Fruit fly (Drosophila melanogaster) whole organism, embryonic: ENCODE data around the gene CG14221.

Experiments
- Abd-B ChIP-seq: fragments of 200-800 bp; sonication (Bioruptor generic); optimal IDR thresholded peaks from 2 replicates; lab custom pipeline; 2018; ENCODE audit warnings: missing biosample characterization, mild to moderate bottlenecking, missing genetic modification characterization, moderate library complexity
- CG1024 ChIP-seq: fragments of 200-800 bp; sonication (Bioruptor generic); IDR thresholded peaks from 2 replicates; pipeline ENCODE4 v1.3.6; 2022; ENCODE audit warnings: missing biosample characterization, missing genetic modification characterization
- CG10431 ChIP-seq: fragments of 200-800 bp; sonication (Bioruptor generic); optimal IDR thresholded peaks from 3 replicates; lab custom pipeline; 2018; ENCODE audit warnings: missing biosample characterization, mild to moderate bottlenecking, missing genetic modification characterization
- CG10462 ChIP-seq: fragments of 200-800 bp; sonication (Bioruptor generic); optimal IDR thresholded peaks from 2 replicates; lab custom pipeline; 2016; ENCODE audit warnings: missing biosample characterization, missing genetic modification characterization
- CG11398 ChIP-seq: fragments of 200-800 bp; sonication (Bioruptor generic); optimal IDR thresholded peaks from 2 replicates; lab custom pipeline; 2016; ENCODE audit warnings: missing biosample characterization, missing genetic modification characterization
- CG11560 ChIP-seq: fragments of 200-800 bp; sonication (Bioruptor generic); IDR thresholded peaks from 3 replicates; pipeline ENCODE4 v1.3.6; 2022; ENCODE audit warnings: missing biosample characterization, missing genetic modification characterization
- CG11723 ChIP-seq: fragments of 200-800 bp; sonication (Bioruptor generic); optimal IDR thresholded peaks from 2 replicates; lab custom pipeline; 2017; ENCODE audit warnings: missing biosample characterization, mild to moderate bottlenecking, missing genetic modification characterization
- CG12744 ChIP-seq: fragments of 200-800 bp; sonication (Bioruptor generic); optimal IDR thresholded peaks from 2 replicates; lab custom pipeline; 2016; ENCODE audit warnings: missing biosample characterization, missing genetic modification characterization
- CG14965 ChIP-seq: fragments of 200-800 bp; sonication (Bioruptor generic); optimal IDR thresholded peaks from 2 replicates; lab custom pipeline; 2016; ENCODE audit warnings: missing biosample characterization, missing genetic modification characterization, borderline replicate concordance
- CG15073 ChIP-seq: fragments of 200-800 bp; sonication (Bioruptor generic); optimal IDR thresholded peaks from 2 replicates; lab custom pipeline; 2016; ENCODE audit warnings: missing biosample characterization, missing genetic modification characterization
- CG1602 ChIP-seq: fragments of 200-800 bp; sonication (Bioruptor generic); optimal IDR thresholded peaks from 3 replicates; lab custom pipeline; 2016; ENCODE audit warnings: missing biosample characterization, missing genetic modification characterization
- CG16813 ChIP-seq: fragments of 200-800 bp; sonication (Bioruptor generic); IDR thresholded peaks from 3 replicates; pipeline ENCODE4 v1.3.6; 2022; ENCODE audit warnings: missing biosample characterization, missing genetic modification characterization; ENCODE audit not compliant: partially characterized antibody
- CG16863 ChIP-seq: fragments of 200-800 bp; sonication (Bioruptor generic); optimal IDR thresholded peaks from 3 replicates; lab custom pipeline; 2016; ENCODE audit warnings: missing biosample characterization, missing genetic modification characterization
- CG1792 ChIP-seq: fragments of 200-800 bp; sonication (Bioruptor generic); optimal IDR thresholded peaks from 2 replicates; lab custom pipeline; 2016; ENCODE audit warnings: missing biosample characterization, missing genetic modification characterization
- CG2199 ChIP-seq: fragments of 200-800 bp; sonication (Bioruptor generic); IDR thresholded peaks from 3 replicates; pipeline ENCODE4 v1.3.6; 2022; ENCODE audit warnings: missing biosample characterization, missing genetic modification characterization
- CG2889 ChIP-seq: fragments of 200-800 bp; sonication (Bioruptor generic); IDR thresholded peaks from 3 replicates; pipeline ENCODE4 v1.3.6; 2022; ENCODE audit warnings: missing biosample characterization, missing genetic modification characterization
- CG31441 ChIP-seq: fragments of 200-800 bp; sonication (Bioruptor generic); IDR thresholded peaks from 2 replicates; pipeline ENCODE4 v1.3.6; 2022; ENCODE audit warnings: missing biosample characterization, missing genetic modification characterization
- CG32772 ChIP-seq: fragments of 200-800 bp; sonication (Bioruptor generic); IDR thresholded peaks from 2 replicates; pipeline ENCODE4 v1.3.6; 2022; ENCODE audit warnings: missing biosample characterization, missing genetic modification characterization
- CG33557 ChIP-seq: fragments of 200-800 bp; sonication (Bioruptor generic); optimal IDR thresholded peaks from 2 replicates; lab custom pipeline; 2019; ENCODE audit warnings: missing biosample characterization, mild to moderate bottlenecking, missing genetic modification characterization, moderate library complexity
- CG3838 ChIP-seq: fragments of 200-800 bp; sonication (Bioruptor generic); optimal IDR thresholded peaks from 3 replicates; lab custom pipeline; 2016; ENCODE audit warnings: missing biosample characterization, missing genetic modification characterization
- CG5245 ChIP-seq: fragments of 200-800 bp; sonication (Bioruptor generic); optimal IDR thresholded peaks from 3 replicates; lab custom pipeline; 2016; ENCODE audit warnings: missing biosample characterization, missing genetic modification characterization
- CG7745 ChIP-seq: fragments of 200-800 bp; sonication (Bioruptor generic); optimal IDR thresholded peaks from 2 replicates; lab custom pipeline; 2018; ENCODE audit warnings: missing biosample characterization, mild to moderate bottlenecking, missing genetic modification characterization, moderate library complexity
- CG8089 ChIP-seq: fragments of 200-800 bp; sonication (Bioruptor generic); optimal IDR thresholded peaks from 3 replicates; lab custom pipeline; 2016; ENCODE audit warnings: missing biosample characterization, missing genetic modification characterization
- CG8290 ChIP-seq, 3 experiments: fragments of 200-800 bp; sonication (Bioruptor generic); optimal IDR thresholded peaks; 2 replicates each; lab custom pipeline; 2016 to 2019; ENCODE audit warnings: missing biosample characterization in 3 of 3, missing genetic modification characterization in 3 of 3, mild to moderate bottlenecking in 2 of 3, moderate library complexity in 1 of 3
- CG9817 ChIP-seq: fragments of 200-800 bp; sonication (Bioruptor generic); optimal IDR thresholded peaks from 2 replicates; lab custom pipeline; 2018; ENCODE audit warnings: missing biosample characterization, mild to moderate bottlenecking, missing genetic modification characterization, moderate library complexity
- CTCF ChIP-seq: fragments of 200-800 bp; sonication (Bioruptor generic); optimal IDR thresholded peaks from 2 replicates; lab custom pipeline; 2017; ENCODE audit warnings: missing biosample characterization, mild to moderate bottlenecking, missing genetic modification characterization, moderate library complexity
- D ChIP-seq, 2 experiments: fragments of 200-800 bp in 1 of 2; fragments of >200 bp in 1 of 2; sonication (Bioruptor generic) in 1 of 2; optimal IDR thresholded peaks; 2 replicates in 1 of 2; 3 replicates in 1 of 2; lab custom pipeline; 2017; ENCODE audit warnings: mild to moderate bottlenecking in 1 of 2, missing biosample characterization in 1 of 2, missing genetic modification characterization in 1 of 2, missing genetic modification reagents in 1 of 2
- Kr ChIP-seq: fragments of 200-800 bp; sonication (Bioruptor generic); optimal IDR thresholded peaks from 2 replicates; lab custom pipeline; 2017; ENCODE audit warnings: missing biosample characterization, mild to moderate bottlenecking, missing genetic modification characterization
- MBD-R2 ChIP-seq: fragments of 200-800 bp; sonication (Bioruptor generic); IDR thresholded peaks from 2 replicates; pipeline ENCODE4 v1.3.6; 2022; ENCODE audit warnings: missing biosample characterization, missing genetic modification characterization
- Mes4 ChIP-seq: fragments of 200-800 bp; sonication (Bioruptor generic); optimal IDR thresholded peaks from 2 replicates; lab custom pipeline; 2016; ENCODE audit warnings: missing biosample characterization, missing genetic modification characterization
- Mrtf ChIP-seq: fragments of 200-800 bp; sonication (Bioruptor generic); IDR thresholded peaks from 3 replicates; pipeline ENCODE4 v1.3.6; 2022; ENCODE audit warnings: missing biosample characterization, missing genetic modification characterization
- Nf-YC ChIP-seq: fragments of 200-800 bp; optimal IDR thresholded peaks from 3 replicates; lab custom pipeline; 2019; ENCODE audit warnings: missing biosample characterization, mild to moderate bottlenecking, missing genetic modification characterization, moderate library complexity
- Ravus ChIP-seq: fragments of 200-800 bp; sonication (Bioruptor generic); IDR thresholded peaks from 2 replicates; pipeline ENCODE4 v1.3.6; 2022; ENCODE audit warnings: missing biosample characterization, missing genetic modification characterization
- Side ChIP-seq: fragments of 200-800 bp; sonication (Bioruptor generic); optimal IDR thresholded peaks from 2 replicates; lab custom pipeline; 2016; ENCODE audit warnings: missing biosample characterization, missing genetic modification characterization
- Six4 ChIP-seq: fragments of 200-800 bp; sonication (Bioruptor generic); optimal IDR thresholded peaks from 2 replicates; lab custom pipeline; 2016; ENCODE audit warnings: missing biosample characterization, missing genetic modification characterization
- Stat92E ChIP-seq, 3 experiments: fragments of >200 bp in 2 of 3; fragments of 200-800 bp in 1 of 3; sonication (Bioruptor generic) in 1 of 3; optimal IDR thresholded peaks; 2 replicates each; lab custom pipeline; 2017 to 2019; ENCODE audit warnings: missing biosample characterization in 3 of 3, missing genetic modification characterization in 3 of 3, mild to moderate bottlenecking in 1 of 3, moderate library complexity in 1 of 3
- Tbp ChIP-seq: fragments of >200 bp; optimal IDR thresholded peaks from 2 replicates; lab custom pipeline; 2018; ENCODE audit warnings: missing biosample characterization, missing genetic modification characterization
- caup ChIP-seq: fragments of 200-800 bp; sonication (Bioruptor generic); optimal IDR thresholded peaks from 3 replicates; lab custom pipeline; 2017; ENCODE audit warnings: missing biosample characterization, mild to moderate bottlenecking, missing genetic modification characterization, moderate library complexity; ENCODE audit not compliant: severe bottlenecking
- chn ChIP-seq: fragments of 200-800 bp; sonication (Bioruptor generic); optimal IDR thresholded peaks from 2 replicates; lab custom pipeline; 2016; ENCODE audit warnings: missing biosample characterization, missing genetic modification characterization
- crc ChIP-seq: fragments of 200-800 bp; sonication (Bioruptor generic); optimal IDR thresholded peaks from 2 replicates; lab custom pipeline; 2016; ENCODE audit warnings: missing biosample characterization, missing genetic modification characterization
- crol ChIP-seq: fragments of 200-800 bp; sonication (Bioruptor generic); IDR thresholded peaks from 2 replicates; pipeline ENCODE4 v1.3.6; 2022; ENCODE audit warnings: missing biosample characterization, missing genetic modification characterization
- danr ChIP-seq: fragments of 200-800 bp; sonication (Bioruptor generic); IDR thresholded peaks from 2 replicates; pipeline ENCODE4 v1.3.6; 2022; ENCODE audit warnings: missing biosample characterization, missing genetic modification characterization
- dati ChIP-seq: fragments of 200-800 bp; sonication (Bioruptor generic); IDR thresholded peaks from 2 replicates; pipeline ENCODE4 v1.3.6; 2022; ENCODE audit warnings: missing biosample characterization, missing genetic modification characterization
- dmrt99B ChIP-seq: fragments of 200-800 bp; sonication (Bioruptor generic); optimal IDR thresholded peaks from 2 replicates; lab custom pipeline; 2018; ENCODE audit warnings: missing biosample characterization, mild to moderate bottlenecking, missing genetic modification characterization, moderate library complexity
- eyg ChIP-seq: fragments of 200-800 bp; sonication (Bioruptor generic); optimal IDR thresholded peaks from 3 replicates; lab custom pipeline; 2016; ENCODE audit warnings: missing biosample characterization, missing genetic modification characterization
- ranshi ChIP-seq: fragments of 200-800 bp; sonication (Bioruptor generic); IDR thresholded peaks from 2 replicates; pipeline ENCODE4 v1.3.6; 2022; ENCODE audit warnings: missing biosample characterization, missing genetic modification characterization
- seq ChIP-seq: fragments of 200-800 bp; sonication (Bioruptor generic); IDR thresholded peaks from 2 replicates; pipeline ENCODE4 v1.3.6; 2022; ENCODE audit warnings: missing biosample characterization, missing genetic modification characterization
- sisA ChIP-seq: fragments of 200-800 bp; sonication (Bioruptor generic); IDR thresholded peaks from 2 replicates; pipeline ENCODE4 v1.3.6; 2022; ENCODE audit warnings: missing biosample characterization, missing genetic modification characterization
- sqz ChIP-seq: fragments of 200-800 bp; sonication (Bioruptor generic); optimal IDR thresholded peaks from 3 replicates; lab custom pipeline; 2018; ENCODE audit warnings: missing biosample characterization, mild to moderate bottlenecking, missing genetic modification characterization
- stwl ChIP-seq: fragments of 200-800 bp; sonication (Bioruptor generic); optimal IDR thresholded peaks from 3 replicates; lab custom pipeline; 2018; ENCODE audit warnings: missing biosample characterization, mild to moderate bottlenecking, missing genetic modification characterization, moderate library complexity
- zen2 ChIP-seq: fragments of 200-800 bp; sonication (Bioruptor generic); IDR thresholded peaks from 3 replicates; pipeline ENCODE4 v1.3.6; 2022; ENCODE audit warnings: missing biosample characterization, missing genetic modification characterization; ENCODE audit not compliant: partially characterized antibody

The CG14221 gene

dm6 chrX:19668405-19668804 is 47.4 kb upstream of the CG14221 start (continued):
- TF ChIP-seq CG9817 (tag; lab: Kevin White, UChicago) (peak; percentile 97), CG2889 (peak; percentile 96), CG3838 (GFP tag; lab: Kevin White, UChicago) (peak; percentile 89), chn (GFP tag; lab: Kevin White, UChicago) (peak; percentile 98), caup (GFP tag; lab: Kevin White, UChicago) (peak; percentile 90), zen2 (GFP tag; lab: Robert Waterston, UW) (no peak), CG2199 (GFP tag; lab: Robert Waterston, UW) (peak; percentile 88; the same call in 2 of the 3 replicates), CG15073 (GFP tag; lab: Kevin White, UChicago) (peak; percentile 86), crc (GFP tag; lab: Kevin White, UChicago) (peak; percentile 97), CG8290 (GFP tag; optimal IDR thresholded peaks at IDR 0.05; lab: Kevin White, UChicago) (peak; percentile 97), CG8290 (tag; optimal IDR thresholded peaks at IDR 0.05; lab: Kevin White, UChicago) (peak; percentile 92 to 98), eyg (GFP tag; lab: Kevin White, UChicago) (peak; percentile 89), sisA (GFP tag; lab: Robert Waterston, UW) (peak; percentile 95), dmrt99B (tag; lab: Kevin White, UChicago) (peak; percentile 93), CG14965 (GFP tag; lab: Kevin White, UChicago) (peak; percentile 68), CG32772 (GFP tag; lab: Robert Waterston, UW) (peak; percentile 91), CG16863 (GFP tag; lab: Kevin White, UChicago) (peak; percentile 98), crol (GFP tag; lab: Robert Waterston, UW) (peak; percentile 72), CTCF (GFP tag; lab: Kevin White, UChicago) (peak; percentile 56), Mrtf (GFP tag; lab: Robert Waterston, UW) (peak; percentile 95), sqz (GFP tag; lab: Kevin White, UChicago) (peak; percentile 78), Abd-B (GFP tag; lab: Kevin White, UChicago) (peak; percentile 92), CG7745 (peak; percentile 15), Mes4 (GFP tag; lab: Kevin White, UChicago) (peak; percentile 97), CG10431 (peak; percentile 93), dati (GFP tag; lab: Robert Waterston, UW) (peak; percentile 79), CG1602 (GFP tag; lab: Kevin White, UChicago) (peak; percentile 96), seq (GFP tag; lab: Robert Waterston, UW) (peak; percentile 95), CG31441 (peak; percentile 91), stwl (peak; percentile 59), CG11398 (GFP tag; lab: Kevin White, UChicago) (peak; percentile 97), CG5245 (GFP tag; lab: Kevin White, UChicago) (peak; percentile 96), CG1792 (GFP tag; lab: Kevin White, UChicago) (peak; percentile 95), CG11723 (GFP tag; lab: Kevin White, UChicago) (peak; percentile 96), Side (GFP tag; lab: Kevin White, UChicago) (peak; percentile 99), Tbp (no peak), Stat92E (GFP tag; optimal IDR thresholded peaks at IDR 0.05; lab: Kevin White, UChicago) (peak in 1 of 3 experiments; percentile 90), CG11560 (tag; lab: Robert Waterston, UW) (peak; percentile 85), Ravus (GFP tag; lab: Robert Waterston, UW) (peak; percentile 77), CG10462 (GFP tag; lab: Kevin White, UChicago) (peak; percentile 94), ranshi (GFP tag; lab: Robert Waterston, UW) (peak; percentile 94), Six4 (peak; percentile 94), Nf-YC (tag; lab: Kevin White, UChicago) (peak; percentile 72), CG8089 (GFP tag; lab: Kevin White, UChicago) (peak; percentile 96), CG12744 (peak; percentile 88), CG33557 (GFP tag; lab: Kevin White, UChicago) (peak; percentile 98), danr (GFP tag; lab: Robert Waterston, UW) (peak; percentile 86), CG1024 (GFP tag; lab: Robert Waterston, UW) (peak; percentile 88), D (optimal IDR thresholded peaks at IDR 0.05; lab: Kevin White, UChicago) (no peak), D (GFP tag; optimal IDR thresholded peaks at IDR 0.05; lab: Kevin White, UChicago) (peak; percentile 90), MBD-R2 (GFP tag; lab: Robert Waterston, UW) (peak; percentile 83), CG16813 (GFP tag; lab: Robert Waterston, UW) (no peak), Kr (GFP tag; lab: Kevin White, UChicago) (peak; percentile 79)
